Fruit fly (Drosophila melanogaster): Measurements from ENCODE around the gene CG32536.

CG32536 gene

dm6 chrX:19307810-19308456 lies 31.2 kb upstream of the CG32536 start, which contains the start of gene CG8051 (continued):
- 0 out of 2 replicates have a peak, but pooled peaks have one; percentile 13 for TF ChIP-seq Ptx1 (GFP tag; IDR thresholded peaks at IDR 0.05)
- no peak for TF ChIP-seq CG13775 (GFP tag; optimal IDR thresholded peaks at IDR 0.05)
- peak; percentile 97 for TF ChIP-seq exex (tag; optimal IDR thresholded peaks at IDR 0.05)
- TF ChIP-seq CG6254 (GFP tag; optimal IDR thresholded peaks at IDR 0.05) = peak; percentile 44
- no peak for TF ChIP-seq CG6654 (GFP tag; optimal IDR thresholded peaks at IDR 0.05)
- TF ChIP-seq CG13123 (GFP tag; optimal IDR thresholded peaks at IDR 0.05) = no peak
- 0 out of 3 replicates have a peak, but pooled peaks have one; percentile 20 for TF ChIP-seq tgo (GFP tag; IDR thresholded peaks at IDR 0.05)
- TF ChIP-seq CG4707 (GFP tag; optimal IDR thresholded peaks at IDR 0.05) = no peak
- peak; percentile 15 for TF ChIP-seq Dad (GFP tag; optimal IDR thresholded peaks at IDR 0.05)
- no peak for TF ChIP-seq toy (GFP tag; IDR thresholded peaks at IDR 0.05)
- peak; percentile 62 for TF ChIP-seq Aef1 (GFP tag; IDR thresholded peaks at IDR 0.05)
- TF ChIP-seq TFAM (GFP tag; optimal IDR thresholded peaks at IDR 0.05) = no peak
- TF ChIP-seq ems (GFP tag; optimal IDR thresholded peaks at IDR 0.05) = no peak
- TF ChIP-seq Optix (GFP tag; IDR thresholded peaks at IDR 0.05) = no peak
- TF ChIP-seq grau (tag; optimal IDR thresholded peaks at IDR 0.05) = peak; percentile 90
- no peak for TF ChIP-seq trh (GFP tag; optimal IDR thresholded peaks at IDR 0.05)
- no peak for TF ChIP-seq fd96Cb (tag; optimal IDR thresholded peaks at IDR 0.05)
- TF ChIP-seq Lpt (GFP tag; optimal IDR thresholded peaks at IDR 0.05) = no peak
- peak; percentile 50 for TF ChIP-seq CHES-1-like (GFP tag; optimal IDR thresholded peaks at IDR 0.05)
- no peak for TF ChIP-seq Nf-YC (tag; optimal IDR thresholded peaks at IDR 0.05)
- TF ChIP-seq NFAT (GFP tag; IDR thresholded peaks at IDR 0.05) = 0 out of 2 replicates have a peak, but pooled peaks have one; percentile 30
- no peak for TF ChIP-seq onecut (GFP tag; IDR thresholded peaks at IDR 0.05)
- peak; percentile 18 for TF ChIP-seq CG16863 (GFP tag; optimal IDR thresholded peaks at IDR 0.05)
- no peak for TF ChIP-seq CG8359 (GFP tag; optimal IDR thresholded peaks at IDR 0.05; ENCODE audit: borderline replicate concordance)
- TF ChIP-seq wek (GFP tag; optimal IDR thresholded peaks at IDR 0.05) = no peak
- no peak for TF ChIP-seq Elba2 (GFP tag; optimal IDR thresholded peaks at IDR 0.05)
- no peak for TF ChIP-seq Spps (tag; optimal IDR thresholded peaks at IDR 0.05)
- no peak for TF ChIP-seq CG10321 (GFP tag; IDR thresholded peaks at IDR 0.05)
- TF ChIP-seq CG7928 (GFP tag; optimal IDR thresholded peaks at IDR 0.05) = no peak
- TF ChIP-seq CG13287 (GFP tag; IDR thresholded peaks at IDR 0.05; ENCODE audit: partially characterized antibody) = no peak
- TF ChIP-seq Antp (GFP tag; optimal IDR thresholded peaks at IDR 0.05) = no peak
- TF ChIP-seq gro (GFP tag; optimal IDR thresholded peaks at IDR 0.05) = no peak
- TF ChIP-seq CG9932 (GFP tag; IDR thresholded peaks at IDR 0.05) = no peak
- TF ChIP-seq Oaz (GFP tag; IDR thresholded peaks at IDR 0.05) = no peak
- TF ChIP-seq CG34422 (GFP tag; IDR thresholded peaks at IDR 0.05) = no peak
- TF ChIP-seq CG2712 (tag; optimal IDR thresholded peaks at IDR 0.05) = peak; percentile 5
- TF ChIP-seq CG2202 (tag; optimal IDR thresholded peaks at IDR 0.05) = no peak
- peak; percentile 63 for TF ChIP-seq CG10543 (GFP tag; optimal IDR thresholded peaks at IDR 0.05)
- no peak for TF ChIP-seq hth (optimal IDR thresholded peaks at IDR 0.05)
- TF ChIP-seq wdn (GFP tag; IDR thresholded peaks at IDR 0.05) = no peak
- TF ChIP-seq CG2116 (GFP tag; optimal IDR thresholded peaks at IDR 0.05) = no peak
- TF ChIP-seq CG1603 (tag; optimal IDR thresholded peaks at IDR 0.05) = peak; percentile 3
- no peak for TF ChIP-seq HHEX (GFP tag; optimal IDR thresholded peaks at IDR 0.05)
- TF ChIP-seq CG16815 (GFP tag; optimal IDR thresholded peaks at IDR 0.05) = no peak
- 0 out of 2 replicates have a peak, but pooled peaks have one; percentile 39 for TF ChIP-seq rib (GFP tag; IDR thresholded peaks at IDR 0.05)
- no peak; the same call in 1 of the 2 replicates for TF ChIP-seq Taf1 (GFP tag; IDR thresholded peaks at IDR 0.05)
- no peak for TF ChIP-seq Dref (GFP tag; IDR thresholded peaks at IDR 0.05)
- TF ChIP-seq klu (GFP tag; IDR thresholded peaks at IDR 0.05) = no peak
- TF ChIP-seq CG2129 (GFP tag; IDR thresholded peaks at IDR 0.05; ENCODE audit: partially characterized antibody) = no peak
- no peak for TF ChIP-seq CG10654 (GFP tag; optimal IDR thresholded peaks at IDR 0.05)
- TF ChIP-seq CG3163 (GFP tag; optimal IDR thresholded peaks at IDR 0.05) = peak; percentile 8

All from whole organism, embryonic.